Worm (Caenorhabditis elegans) whole organism, young adult: ENCODE measurements around the gene C08B6.6.

Experiments
- B0035.1 ChIP-seq: sonication (generic microtip); optimal IDR thresholded peaks from 2 replicates; lab custom pipeline; 2016; ENCODE audit warnings: missing genetic modification characterization, mild to moderate bottlenecking, missing compliant biosample characterization, missing genotype, missing genetic modification reagents
- F10E7.11 ChIP-seq: sonication (generic microtip); optimal IDR thresholded peaks from 2 replicates; lab custom pipeline; 2017; ENCODE audit warnings: mild to moderate bottlenecking, missing genetic modification characterization, moderate library complexity, missing compliant biosample characterization
- F23B12.7 ChIP-seq: sonication (generic microtip); optimal IDR thresholded peaks from 2 replicates; lab custom pipeline; 2017; ENCODE audit warnings: missing genetic modification characterization, mild to moderate bottlenecking, missing compliant biosample characterization, antibody characterized with exemption, moderate library complexity; ENCODE audit not compliant: insufficient read depth
- T07F8.4 ChIP-seq: sonication (generic microtip); optimal IDR thresholded peaks from 2 replicates; lab custom pipeline; 2016; ENCODE audit warnings: mild to moderate bottlenecking, missing genetic modification characterization, moderate library complexity, missing compliant biosample characterization
- Y67H2A.10 ChIP-seq: fragments of 200-800 bp; sonication (Bioruptor generic); conservative IDR thresholded peaks from 2 replicates; pipeline ENCODE4 v1.3.6; 2022; ENCODE audit warnings: missing genetic modification reagents, missing genetic modification characterization, missing compliant biosample characterization
- ZK185.1 ChIP-seq: sonication (generic microtip); optimal IDR thresholded peaks from 2 replicates; lab custom pipeline; 2016; ENCODE audit warnings: mild to moderate bottlenecking, missing genetic modification characterization, missing compliant biosample characterization; ENCODE audit not compliant: poor library complexity, severe bottlenecking
- aptf-3 ChIP-seq: fragments of 200-800 bp; sonication (Bioruptor generic); IDR thresholded peaks from 2 replicates; pipeline ENCODE4 v1.3.6; 2022; ENCODE audit warnings: missing genetic modification characterization, missing compliant biosample characterization
- attf-6 ChIP-seq: fragments of 200-800 bp; sonication (Bioruptor generic); IDR thresholded peaks from 2 replicates; pipeline ENCODE4 v1.3.6; 2022; ENCODE audit warnings: missing genetic modification reagents, missing genetic modification characterization, missing compliant biosample characterization
- bed-1 ChIP-seq: fragments of 200-800 bp; sonication (Bioruptor generic); IDR thresholded peaks from 2 replicates; pipeline ENCODE4 v1.3.6; 2022; ENCODE audit warnings: missing genetic modification reagents, missing genetic modification characterization, missing compliant biosample characterization
- ccch-3 ChIP-seq: fragments of 200-800 bp; sonication (Bioruptor generic); optimal IDR thresholded peaks from 2 replicates; lab custom pipeline; 2018; ENCODE audit warnings: mild to moderate bottlenecking, missing genetic modification characterization, missing compliant biosample characterization
- ceh-91 ChIP-seq: fragments of 200-800 bp; sonication (Bioruptor generic); IDR thresholded peaks from 2 replicates; pipeline ENCODE4 v1.3.6; 2022; ENCODE audit warnings: missing genetic modification reagents, missing genetic modification characterization, missing compliant biosample characterization
- die-1 ChIP-seq: sonication (generic microtip); optimal IDR thresholded peaks from 2 replicates; lab custom pipeline; 2016; ENCODE audit warnings: missing genotype, mild to moderate bottlenecking, missing genetic modification characterization, missing compliant biosample characterization
- dox-1 ChIP-seq: fragments of 200-800 bp; sonication (Bioruptor generic); IDR thresholded peaks from 2 replicates; pipeline ENCODE4 v1.3.6; 2022; ENCODE audit warnings: missing genetic modification reagents, missing genetic modification characterization, missing compliant biosample characterization
- hlh-26 ChIP-seq: fragments of 200-800 bp; sonication (Bioruptor generic); conservative IDR thresholded peaks from 2 replicates; pipeline ENCODE4 v1.3.6; 2022; ENCODE audit warnings: missing genetic modification reagents, missing genetic modification characterization, missing compliant biosample characterization
- hrde-1 ChIP-seq: sonication (generic microtip); optimal IDR thresholded peaks from 2 replicates; lab custom pipeline; 2016; ENCODE audit warnings: missing genetic modification characterization, mild to moderate bottlenecking, missing compliant biosample characterization, moderate library complexity, missing genotype, missing genetic modification reagents, borderline replicate concordance
- lag-1 ChIP-seq: fragments of 200-800 bp; sonication (Bioruptor generic); IDR thresholded peaks from 2 replicates; pipeline ENCODE4 v1.3.6; 2022; ENCODE audit warnings: missing genetic modification reagents, missing genetic modification characterization, missing compliant biosample characterization
- lin-26 ChIP-seq: fragments of 200-800 bp; sonication (Bioruptor generic); IDR thresholded peaks from 2 replicates; pipeline ENCODE4 v1.3.6; 2022; ENCODE audit warnings: missing genetic modification reagents, missing genetic modification characterization, missing compliant biosample characterization
- lsl-1 ChIP-seq: fragments of 200-800 bp; sonication (Bioruptor generic); optimal IDR thresholded peaks from 2 replicates; lab custom pipeline; 2018; ENCODE audit warnings: mild to moderate bottlenecking, missing genetic modification characterization, moderate library complexity, missing compliant biosample characterization
- lsy-27 ChIP-seq: sonication (generic microtip); optimal IDR thresholded peaks from 2 replicates; lab custom pipeline; 2017; ENCODE audit warnings: missing genetic modification characterization, mild to moderate bottlenecking, missing compliant biosample characterization, antibody characterized with exemption, missing genotype, borderline replicate concordance; ENCODE audit not compliant: insufficient read depth
- mel-28 ChIP-seq: sonication (generic microtip); optimal IDR thresholded peaks from 2 replicates; lab custom pipeline; 2016; ENCODE audit warnings: borderline replicate concordance, mild to moderate bottlenecking, missing genetic modification characterization, missing compliant biosample characterization
- nfya-1 ChIP-seq: sonication (generic microtip); optimal IDR thresholded peaks from 2 replicates; lab custom pipeline; 2017; ENCODE audit warnings: antibody characterized with exemption, missing compliant biosample characterization, missing genetic modification characterization, borderline replicate concordance; ENCODE audit not compliant: insufficient read depth
- nhr-80 ChIP-seq: sonication (generic microtip); optimal IDR thresholded peaks from 2 replicates; lab custom pipeline; 2016; ENCODE audit warnings: missing genetic modification characterization, missing compliant biosample characterization
- nhr-90 ChIP-seq: sonication (generic microtip); optimal IDR thresholded peaks from 2 replicates; lab custom pipeline; 2016; ENCODE audit warnings: missing genotype, mild to moderate bottlenecking, missing genetic modification characterization, missing compliant biosample characterization
- pbrm-1 ChIP-seq: fragments of 200-800 bp; sonication (Bioruptor generic); IDR thresholded peaks from 2 replicates; pipeline ENCODE4 v1.3.6; 2022; ENCODE audit warnings: missing genetic modification reagents, missing genetic modification characterization, missing compliant biosample characterization
- rec-8 ChIP-seq, 2 experiments: sonication (generic microtip); optimal IDR thresholded peaks; 2 replicates each; lab custom pipeline; 2016; ENCODE audit warnings: mild to moderate bottlenecking in 2 of 2, missing genetic modification characterization in 2 of 2, missing genetic modification reagents in 2 of 2, missing genotype in 2 of 2, missing biosample characterization in 1 of 2, missing compliant biosample characterization in 1 of 2, moderate library complexity in 1 of 2
- sdz-38 ChIP-seq: sonication (generic microtip); optimal IDR thresholded peaks from 2 replicates; lab custom pipeline; 2016; ENCODE audit warnings: missing genotype, missing genetic modification characterization, missing compliant biosample characterization
- sea-2 ChIP-seq: fragments of 200-800 bp; sonication (Bioruptor generic); IDR thresholded peaks from 2 replicates; pipeline ENCODE4 v1.3.6; 2022; ENCODE audit warnings: missing genetic modification characterization, missing compliant biosample characterization
- snpc-1.1 ChIP-seq: sonication (generic microtip); optimal IDR thresholded peaks from 2 replicates; lab custom pipeline; 2017; ENCODE audit warnings: missing genetic modification characterization, mild to moderate bottlenecking, missing compliant biosample characterization, antibody characterized with exemption, moderate library complexity, missing genotype, missing genetic modification reagents; ENCODE audit not compliant: insufficient read depth
- snpc-1.3 ChIP-seq: sonication (generic microtip); optimal IDR thresholded peaks from 2 replicates; lab custom pipeline; 2017; ENCODE audit warnings: missing genetic modification characterization, mild to moderate bottlenecking, missing compliant biosample characterization, antibody characterized with exemption, moderate library complexity, missing genotype, missing genetic modification reagents; ENCODE audit not compliant: insufficient read depth
- snpc-3.4 ChIP-seq: sonication (generic microtip); optimal IDR thresholded peaks from 2 replicates; lab custom pipeline; 2017; ENCODE audit warnings: missing genetic modification characterization, mild to moderate bottlenecking, missing compliant biosample characterization, antibody characterized with exemption, moderate library complexity, missing genotype, missing genetic modification reagents
- snpc-4 ChIP-seq, 5 experiments: fragments of 150-350 bp in 1 of 5; sonication (generic microtip) in 4 of 5; optimal IDR thresholded peaks; 2 replicates each; lab custom pipeline; 2014 to 2018; ENCODE audit warnings: missing genetic modification characterization in 5 of 5, missing biosample characterization in 3 of 5, antibody characterized with exemption in 2 of 5, mild to moderate bottlenecking in 2 of 5, missing compliant biosample characterization in 2 of 5, missing genotype in 2 of 5, moderate library complexity in 2 of 5, missing genetic modification reagents in 1 of 5
- tlf-1 ChIP-seq: fragments of 200-800 bp; sonication (Bioruptor generic); optimal IDR thresholded peaks from 2 replicates; lab custom pipeline; 2018; ENCODE audit warnings: mild to moderate bottlenecking, missing genetic modification characterization, missing compliant biosample characterization
- unc-62 ChIP-seq: fragments of 150-350 bp; optimal IDR thresholded peaks from 2 replicates; lab custom pipeline; 2014; ENCODE audit warnings: missing biosample characterization, missing genetic modification reagents, missing genetic modification characterization
- xnd-1 ChIP-seq: sonication (generic microtip); optimal IDR thresholded peaks from 2 replicates; lab custom pipeline; 2016; ENCODE audit warnings: missing genotype, missing genetic modification reagents, missing genetic modification characterization, missing compliant biosample characterization
- zfh-2 ChIP-seq: fragments of 200-800 bp; sonication (Bioruptor generic); conservative IDR thresholded peaks from 2 replicates; pipeline ENCODE4 v1.3.6; 2022; ENCODE audit warnings: missing genetic modification reagents, missing genetic modification characterization, missing compliant biosample characterization
- ztf-18 ChIP-seq: sonication (generic microtip); optimal IDR thresholded peaks from 2 replicates; lab custom pipeline; 2016; ENCODE audit warnings: missing genotype, mild to moderate bottlenecking, missing genetic modification characterization, missing compliant biosample characterization
- ztf-6 ChIP-seq: fragments of 200-800 bp; sonication (Bioruptor generic); IDR thresholded peaks from 2 replicates; pipeline ENCODE4 v1.3.6; 2022; ENCODE audit warnings: missing genetic modification reagents, missing genetic modification characterization, missing compliant biosample characterization

The C08B6.6 gene

DNA sequence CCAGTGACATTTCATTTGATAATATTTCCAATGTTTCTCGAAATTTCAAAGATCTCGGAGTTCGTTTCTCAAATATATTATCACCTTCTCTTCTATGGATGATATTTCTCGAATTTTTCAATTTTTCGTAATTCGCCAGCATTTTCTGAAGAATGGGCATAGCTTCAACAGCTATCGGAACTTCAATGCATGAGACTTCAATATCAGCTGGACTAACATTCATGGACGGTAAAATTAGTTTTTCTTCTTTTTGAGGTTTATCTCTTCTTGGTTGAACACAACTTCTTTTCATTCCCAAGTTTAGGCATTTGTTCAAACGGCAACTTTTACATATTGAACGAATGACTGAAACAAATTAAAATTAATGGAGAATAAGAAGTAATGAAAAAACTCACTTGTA, 42.5 kb upstream of the C08B6.6 start:
- no peak for TF ChIP-seq aptf-3 (GFP tag; lab: Robert Waterston, UW)
- no peak for TF ChIP-seq dox-1 (GFP tag; lab: Robert Waterston, UW)
- TF ChIP-seq ztf-6 (GFP tag; lab: Robert Waterston, UW) = no peak
- no peak for TF ChIP-seq pbrm-1 (GFP tag; lab: Robert Waterston, UW)
- TF ChIP-seq bed-1 (GFP tag; lab: Robert Waterston, UW) = no peak
- no peak for TF ChIP-seq attf-6
- no peak for TF ChIP-seq ceh-91
- no peak for TF ChIP-seq nhr-90 (tag; lab: Kevin White, UChicago)

ce11 chrV:10081636-10082035, 41.8 kb upstream of the C08B6.6 start, which contains the start of gene nhr-205:
Gene nhr-205, minus strand, starts transcription at chrV:10081776.
- TF ChIP-seq snpc-1.1 (tag; lab: Kevin White, UChicago) (no peak), snpc-4 (GFP tag; optimal IDR thresholded peaks at IDR 0.05; lab: Kevin White, UChicago) (no peak), snpc-4 (tag; optimal IDR thresholded peaks at IDR 0.05; lab: Kevin White, UChicago) (no peak), rec-8 (tag; optimal IDR thresholded peaks at IDR 0.05; lab: Kevin White, UChicago) (no peak), lsl-1 (no peak), lag-1 (GFP tag; lab: Robert Waterston, UW) (no peak), T07F8.4 (tag; lab: Kevin White, UChicago) (no peak), sdz-38 (tag; lab: Kevin White, UChicago) (no peak), B0035.1 (tag; lab: Kevin White, UChicago) (no peak), xnd-1 (no peak), ZK185.1 (tag; lab: Kevin White, UChicago) (no peak), hlh-26 (GFP tag; lab: Robert Waterston, UW) (no peak), pbrm-1 (GFP tag; lab: Robert Waterston, UW) (no peak), hrde-1 (no peak), ccch-3 (GFP tag; lab: Kevin White, UChicago) (no peak), nfya-1 (tag; lab: Kevin White, UChicago) (no peak), ztf-18 (tag; lab: Kevin White, UChicago) (no peak), Y67H2A.10 (GFP tag; lab: Robert Waterston, UW) (no peak)
- TF ChIP-seq, all 124 proteins: peak for 0

ce11 chrV:10083999-10084468, 39.4 kb upstream of the C08B6.6 start, which contains the start of gene nhr-12:
Gene nhr-12, minus strand, starts transcription at chrV:10084049.
- TF ChIP-seq T07F8.4 (tag; lab: Kevin White, UChicago) (no peak), F10E7.11 (no peak), hlh-26 (GFP tag; lab: Robert Waterston, UW) (no peak), nhr-80 (tag; lab: Kevin White, UChicago) (no peak), snpc-3.4 (tag; lab: Kevin White, UChicago) (no peak), die-1 (tag; lab: Kevin White, UChicago) (no peak), lag-1 (GFP tag; lab: Robert Waterston, UW) (no peak), ceh-91 (no peak), tlf-1 (no peak), unc-62 (GFP tag; lab: Kevin White, UChicago) (no peak), snpc-1.1 (tag; lab: Kevin White, UChicago) (no peak), mel-28 (no peak)

- TF ChIP-seq lin-26 (GFP tag; lab: Robert Waterston, UW) (no peak), lsy-27 (tag; lab: Kevin White, UChicago) (no peak), rec-8 (tag; optimal IDR thresholded peaks at IDR 0.05; lab: Kevin White, UChicago) (no peak), snpc-1.3 (no peak), F23B12.7 (no peak), zfh-2 (GFP tag; lab: Robert Waterston, UW) (no peak), sea-2 (no peak)
- TF ChIP-seq, all 124 proteins: peak for 0
Measured at ce11 chrV:10084864-10085263, 38.6 kb upstream of the C08B6.6 start, which contains the start of gene R04B5.6. Gene R04B5.6, plus strand, starts transcription at chrV:10085164.
